Worm (Caenorhabditis elegans): ENCODE measurements around the gene fbxa-94.

- TF ChIP-seq unc-39 (tag; optimal IDR thresholded peaks at IDR 0.05), result no peak
- TF ChIP-seq nhr-28 (tag; optimal IDR thresholded peaks at IDR 0.05), result no peak
- no peak for TF ChIP-seq egl-27 (tag; optimal IDR thresholded peaks at IDR 0.05)
- no peak for TF ChIP-seq fkh-10 (GFP tag; optimal IDR thresholded peaks at IDR 0.05)
- TF ChIP-seq gei-8 (GFP tag; optimal IDR thresholded peaks at IDR 0.05), result no peak
- no peak for TF ChIP-seq skn-1 (tag; optimal IDR thresholded peaks at IDR 0.05)
- TF ChIP-seq unc-62 (GFP tag; optimal IDR thresholded peaks at IDR 0.05 in 1 of 2), result no peak
- no peak for TF ChIP-seq unc-62 (tag; optimal IDR thresholded peaks at IDR 0.05)
- TF ChIP-seq nhr-237 (tag; optimal IDR thresholded peaks at IDR 0.05), result no peak
- no peak for TF ChIP-seq F37D6.2 (tag; optimal IDR thresholded peaks at IDR 0.05)
Measured at ce11 chrV:15612886-15613285, 40.2 kb downstream of the fbxa-94 start, which contains the start of gene str-263.

Data from whole organism, L4 larva.